Fruit fly (Drosophila melanogaster): ENCODE measurements around the gene CG12983.

CG12983 gene

DNA sequence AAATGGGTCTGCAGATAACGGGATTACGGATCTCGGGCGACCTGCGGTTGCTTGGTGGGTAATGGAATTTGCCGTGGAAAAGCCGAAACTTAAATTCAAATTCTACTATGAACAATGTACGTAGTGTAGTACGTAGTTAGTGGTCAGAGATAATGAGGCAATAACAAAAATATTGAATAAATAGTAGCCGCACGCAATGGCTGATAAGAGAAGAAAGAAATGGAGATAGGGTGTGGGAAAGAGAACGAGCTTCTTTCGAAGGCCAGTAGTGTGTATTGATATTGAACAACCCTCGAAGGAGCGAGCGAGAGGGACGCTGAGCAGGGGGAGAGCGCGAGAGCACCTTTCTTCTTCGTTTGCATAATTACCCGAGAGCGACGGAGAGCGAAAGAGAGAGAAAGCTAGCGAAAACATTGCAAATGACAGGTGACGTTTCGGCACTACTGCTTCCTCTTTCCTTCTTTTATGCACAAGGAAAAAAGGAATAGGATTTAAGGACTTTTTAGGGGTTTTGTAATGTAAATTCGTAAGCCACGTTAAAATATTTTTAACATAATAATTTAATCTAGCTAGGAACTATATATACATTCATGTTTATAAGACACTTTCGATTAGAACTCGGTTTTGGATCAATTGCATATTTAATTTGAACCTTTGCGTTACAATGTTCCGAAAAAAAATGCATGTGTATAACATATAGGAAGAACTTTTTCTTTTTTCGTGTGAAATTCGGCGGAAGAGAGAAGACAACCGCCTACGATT is 44.5 kb upstream of the CG12983 start (continued):
- TF ChIP-seq stwl (tag; optimal IDR thresholded peaks at IDR 0.05) (no peak), gsb (GFP tag; IDR thresholded peaks at IDR 0.05) (peak; percentile 31; the same call in 1 of the 2 replicates), Sry-β (GFP tag; optimal IDR thresholded peaks at IDR 0.05) (no peak), Dek (tag; optimal IDR thresholded peaks at IDR 0.05) (peak; percentile 11), Vsx1 (GFP tag; optimal IDR thresholded peaks at IDR 0.05) (no peak), CG2120 (GFP tag; optimal IDR thresholded peaks at IDR 0.05) (peak; percentile 71), dati (GFP tag; IDR thresholded peaks at IDR 0.05) (no peak), br (optimal IDR thresholded peaks at IDR 0.05) (no peak), danr (GFP tag; IDR thresholded peaks at IDR 0.05) (no peak), Dll (GFP tag; IDR thresholded peaks at IDR 0.05; ENCODE audit: partially characterized antibody) (no peak), CG10431 (GFP tag; optimal IDR thresholded peaks at IDR 0.05) (no peak), CG13894 (tag; optimal IDR thresholded peaks at IDR 0.05) (no peak), CG10654 (GFP tag; optimal IDR thresholded peaks at IDR 0.05) (no peak), CG13296 (GFP tag; optimal IDR thresholded peaks at IDR 0.05) (no peak), nau (GFP tag; optimal IDR thresholded peaks at IDR 0.05) (peak; percentile 49), Elba2 (GFP tag; optimal IDR thresholded peaks at IDR 0.05) (peak; percentile 68), Xbp1 (GFP tag; optimal IDR thresholded peaks at IDR 0.05) (peak; percentile 23), stc (GFP tag; IDR thresholded peaks at IDR 0.05) (no peak), CG12391 (tag; optimal IDR thresholded peaks at IDR 0.05) (peak; percentile 33), eyg (GFP tag; optimal IDR thresholded peaks at IDR 0.05) (no peak), CG1647 (GFP tag; optimal IDR thresholded peaks at IDR 0.05) (no peak), CG10565 (GFP tag; optimal IDR thresholded peaks at IDR 0.05) (no peak), nerfin-1 (tag; optimal IDR thresholded peaks at IDR 0.05) (peak; percentile 45), Pdp1 (GFP tag; optimal IDR thresholded peaks at IDR 0.05) (peak in 1 of 2 experiments; percentile 91), kni (GFP tag; optimal IDR thresholded peaks at IDR 0.05) (peak; percentile 31), Hey (tag; optimal IDR thresholded peaks at IDR 0.05) (peak; percentile 19), Oli (tag; optimal IDR thresholded peaks at IDR 0.05) (peak; percentile 12), p53 (GFP tag; optimal IDR thresholded peaks at IDR 0.05) (no peak), Lhr (GFP tag; optimal IDR thresholded peaks at IDR 0.05) (no peak), CG17385 (GFP tag; optimal IDR thresholded peaks at IDR 0.05) (peak; percentile 73), grn (GFP tag; optimal IDR thresholded peaks at IDR 0.05) (no peak), nmo (GFP tag; optimal IDR thresholded peaks at IDR 0.05) (peak; percentile 23), chinmo (GFP tag; IDR thresholded peaks at IDR 0.05; ENCODE audit: partially characterized antibody) (0 out of 4 replicates have a peak, but pooled peaks have one; percentile 33), ranshi (GFP tag; IDR thresholded peaks at IDR 0.05) (peak; percentile 13; the same call in 1 of the 2 replicates), pros (GFP tag; optimal IDR thresholded peaks at IDR 0.05) (peak; percentile 76), cas (GFP tag; IDR thresholded peaks at IDR 0.05) (no peak), caup (GFP tag; optimal IDR thresholded peaks at IDR 0.05; ENCODE audit: severe bottlenecking) (peak; percentile 22), tup (GFP tag; optimal IDR thresholded peaks at IDR 0.05) (no peak), Atf-2 (GFP tag; optimal IDR thresholded peaks at IDR 0.05) (no peak), YL-1 (GFP tag; optimal IDR thresholded peaks at IDR 0.05) (no peak), CG9609 (GFP tag; optimal IDR thresholded peaks at IDR 0.05) (no peak), CG6254 (GFP tag; optimal IDR thresholded peaks at IDR 0.05) (no peak), CG2875 (GFP tag; optimal IDR thresholded peaks at IDR 0.05) (no peak), Sox102F (GFP tag; optimal IDR thresholded peaks at IDR 0.05) (peak; percentile 49), slbo (GFP tag; IDR thresholded peaks at IDR 0.05) (peak; percentile 51; the same call in 1 of the 2 replicates), CG2129 (GFP tag; IDR thresholded peaks at IDR 0.05; ENCODE audit: partially characterized antibody) (no peak), TFAM (GFP tag; optimal IDR thresholded peaks at IDR 0.05) (no peak), CG6654 (GFP tag; optimal IDR thresholded peaks at IDR 0.05) (no peak)
